Fruit fly (Drosophila melanogaster) whole organism, embryonic: ENCODE data around the gene RhoGAPp190.

Experiments used
- CG11085 ChIP-seq: fragments of 200-800 bp; sonication (Bioruptor generic); IDR thresholded peaks from 2 replicates; pipeline ENCODE4 v1.3.6; 2022; ENCODE audit warnings: missing biosample characterization, missing genetic modification characterization
- CG11247 ChIP-seq: fragments of 200-800 bp; sonication (Bioruptor generic); IDR thresholded peaks from 2 replicates; pipeline ENCODE4 v1.3.6; 2022; ENCODE audit warnings: missing biosample characterization, missing genetic modification characterization
- CG11456 ChIP-seq: fragments of 200-800 bp; sonication (Bioruptor generic); IDR thresholded peaks from 3 replicates; pipeline ENCODE4 v1.3.6; 2022; ENCODE audit warnings: missing biosample characterization, missing genetic modification characterization
- CG11696 ChIP-seq: fragments of 200-800 bp; sonication (Bioruptor generic); IDR thresholded peaks from 2 replicates; pipeline ENCODE4 v1.3.6; 2022; ENCODE audit warnings: missing biosample characterization, missing genetic modification characterization
- CG11723 ChIP-seq: fragments of 200-800 bp; sonication (Bioruptor generic); optimal IDR thresholded peaks from 2 replicates; lab custom pipeline; 2017; ENCODE audit warnings: missing biosample characterization, mild to moderate bottlenecking, missing genetic modification characterization
- CG12942 ChIP-seq: fragments of 200-800 bp; sonication (Bioruptor generic); optimal IDR thresholded peaks from 3 replicates; lab custom pipeline; 2016; ENCODE audit warnings: missing biosample characterization, missing genetic modification characterization
- CG13775 ChIP-seq: fragments of 200-800 bp; sonication (Bioruptor generic); optimal IDR thresholded peaks from 3 replicates; lab custom pipeline; 2017; ENCODE audit warnings: missing biosample characterization, mild to moderate bottlenecking, missing genetic modification characterization
- CG14441 ChIP-seq: fragments of 200-800 bp; sonication (Bioruptor generic); IDR thresholded peaks from 2 replicates; pipeline ENCODE4 v1.3.6; 2022; ENCODE audit warnings: missing biosample characterization, missing genetic modification characterization
- CG1647 ChIP-seq: fragments of 200-800 bp; sonication (Bioruptor generic); optimal IDR thresholded peaks from 3 replicates; lab custom pipeline; 2016; ENCODE audit warnings: missing biosample characterization, missing genetic modification characterization
- CG2202 ChIP-seq: fragments of 200-800 bp; sonication (Bioruptor generic); optimal IDR thresholded peaks from 2 replicates; lab custom pipeline; 2018; ENCODE audit warnings: missing biosample characterization, mild to moderate bottlenecking, missing genetic modification characterization
- CG2875 ChIP-seq: fragments of 200-800 bp; sonication (Bioruptor generic); optimal IDR thresholded peaks from 2 replicates; lab custom pipeline; 2017; ENCODE audit warnings: missing biosample characterization, mild to moderate bottlenecking, missing genetic modification characterization, missing genetic modification reagents
- CG3163 ChIP-seq: fragments of 200-800 bp; sonication (Bioruptor generic); optimal IDR thresholded peaks from 3 replicates; lab custom pipeline; 2016; ENCODE audit warnings: missing biosample characterization, missing genetic modification characterization
- CG3281 ChIP-seq: fragments of 200-800 bp; sonication (Bioruptor generic); optimal IDR thresholded peaks from 3 replicates; lab custom pipeline; 2017; ENCODE audit warnings: missing biosample characterization, mild to moderate bottlenecking, missing genetic modification characterization
- CG3847 ChIP-seq: fragments of 200-800 bp; sonication (Bioruptor generic); IDR thresholded peaks from 2 replicates; pipeline ENCODE4 v1.3.6; 2022; ENCODE audit warnings: missing biosample characterization, missing genetic modification characterization
- CG42726 ChIP-seq: fragments of 200-800 bp; sonication (Bioruptor generic); IDR thresholded peaks from 2 replicates; pipeline ENCODE4 v1.3.6; 2022; ENCODE audit warnings: missing biosample characterization, missing genetic modification characterization; ENCODE audit not compliant: partially characterized antibody
- CG7357 ChIP-seq: fragments of 200-800 bp; sonication (Bioruptor generic); IDR thresholded peaks from 3 replicates; pipeline ENCODE4 v1.3.6; 2022; ENCODE audit warnings: missing biosample characterization, missing genetic modification characterization
- CG7556 ChIP-seq: fragments of 200-800 bp; sonication (Bioruptor generic); optimal IDR thresholded peaks from 2 replicates; lab custom pipeline; 2017; ENCODE audit warnings: missing biosample characterization, mild to moderate bottlenecking, missing genetic modification characterization
- CG7928 ChIP-seq: fragments of 200-800 bp; sonication (Bioruptor generic); optimal IDR thresholded peaks from 2 replicates; lab custom pipeline; 2017; ENCODE audit warnings: missing biosample characterization, mild to moderate bottlenecking, missing genetic modification characterization
- CG8478 ChIP-seq: fragments of >200 bp; optimal IDR thresholded peaks from 2 replicates; lab custom pipeline; 2018
- CTCF ChIP-seq: fragments of 200-800 bp; sonication (Bioruptor generic); optimal IDR thresholded peaks from 2 replicates; lab custom pipeline; 2017; ENCODE audit warnings: missing biosample characterization, mild to moderate bottlenecking, missing genetic modification characterization, moderate library complexity
- Dek ChIP-seq: fragments of 200-800 bp; sonication (Bioruptor generic); optimal IDR thresholded peaks from 3 replicates; lab custom pipeline; 2019; ENCODE audit warnings: missing biosample characterization, mild to moderate bottlenecking, missing genetic modification characterization, moderate library complexity
- Dip3 ChIP-seq: fragments of 200-800 bp; sonication (Bioruptor generic); optimal IDR thresholded peaks from 3 replicates; lab custom pipeline; 2016; ENCODE audit warnings: missing biosample characterization, missing genetic modification characterization
- Eip74EF ChIP-seq, 2 experiments: fragments of 200-800 bp in 1 of 2; fragments of >200 bp in 1 of 2; sonication (Bioruptor generic) in 1 of 2; optimal IDR thresholded peaks; 2 replicates each; lab custom pipeline; 2017 to 2019; ENCODE audit warnings: missing biosample characterization in 2 of 2, missing genetic modification characterization in 2 of 2, mild to moderate bottlenecking in 1 of 2, moderate library complexity in 1 of 2
- Gsc ChIP-seq: fragments of 200-800 bp; sonication (Bioruptor generic); IDR thresholded peaks from 2 replicates; pipeline ENCODE4 v1.3.6; 2022; ENCODE audit warnings: missing biosample characterization, missing genetic modification characterization
- Nf-YA ChIP-seq: fragments of 200-800 bp; sonication (Bioruptor generic); IDR thresholded peaks from 2 replicates; pipeline ENCODE4 v1.3.6; 2022; ENCODE audit warnings: missing biosample characterization, missing genetic modification characterization
- Ravus ChIP-seq: fragments of 200-800 bp; sonication (Bioruptor generic); IDR thresholded peaks from 2 replicates; pipeline ENCODE4 v1.3.6; 2022; ENCODE audit warnings: missing biosample characterization, missing genetic modification characterization
- Rfx ChIP-seq: fragments of 200-800 bp; sonication (Bioruptor generic); IDR thresholded peaks from 2 replicates; pipeline ENCODE4 v1.3.6; 2022; ENCODE audit warnings: missing biosample characterization, missing genetic modification characterization
- Six4 ChIP-seq: fragments of 200-800 bp; sonication (Bioruptor generic); optimal IDR thresholded peaks from 2 replicates; lab custom pipeline; 2016; ENCODE audit warnings: missing biosample characterization, missing genetic modification characterization
- Stat92E ChIP-seq, 3 experiments: fragments of >200 bp in 2 of 3; fragments of 200-800 bp in 1 of 3; sonication (Bioruptor generic) in 1 of 3; optimal IDR thresholded peaks; 2 replicates each; lab custom pipeline; 2017 to 2019; ENCODE audit warnings: missing biosample characterization in 3 of 3, missing genetic modification characterization in 3 of 3, mild to moderate bottlenecking in 1 of 3, moderate library complexity in 1 of 3
- ash1 ChIP-seq: fragments of 200-800 bp; sonication (Bioruptor generic); optimal IDR thresholded peaks from 2 replicates; lab custom pipeline; 2018; ENCODE audit warnings: missing biosample characterization, mild to moderate bottlenecking, missing genetic modification characterization
- ato ChIP-seq: fragments of 200-800 bp; sonication (Bioruptor generic); IDR thresholded peaks from 2 replicates; pipeline ENCODE4 v1.3.6; 2022; ENCODE audit warnings: missing biosample characterization, missing genetic modification characterization; ENCODE audit not compliant: partially characterized antibody
- bcd ChIP-seq: fragments of 200-800 bp; sonication (Bioruptor generic); optimal IDR thresholded peaks from 2 replicates; lab custom pipeline; 2017; ENCODE audit warnings: missing biosample characterization, mild to moderate bottlenecking, missing genetic modification characterization
- chinmo ChIP-seq: fragments of 200-800 bp; sonication (Bioruptor generic); IDR thresholded peaks from 4 replicates; pipeline ENCODE4 v1.3.6; 2022; ENCODE audit warnings: missing biosample characterization, missing genetic modification characterization; ENCODE audit not compliant: partially characterized antibody
- da ChIP-seq: fragments of 200-800 bp; sonication (Bioruptor generic); optimal IDR thresholded peaks from 2 replicates; lab custom pipeline; 2016; ENCODE audit warnings: missing biosample characterization, missing genetic modification characterization
- danr ChIP-seq: fragments of 200-800 bp; sonication (Bioruptor generic); IDR thresholded peaks from 2 replicates; pipeline ENCODE4 v1.3.6; 2022; ENCODE audit warnings: missing biosample characterization, missing genetic modification characterization
- disco-r ChIP-seq: fragments of 200-800 bp; sonication (Bioruptor generic); optimal IDR thresholded peaks from 2 replicates; lab custom pipeline; 2016; ENCODE audit warnings: missing biosample characterization, missing genetic modification characterization
- fru ChIP-seq: fragments of >200 bp; optimal IDR thresholded peaks from 2 replicates; lab custom pipeline; 2017
- gcm ChIP-seq: fragments of 200-800 bp; sonication (Bioruptor generic); optimal IDR thresholded peaks from 2 replicates; lab custom pipeline; 2019; ENCODE audit warnings: missing biosample characterization, mild to moderate bottlenecking, missing genetic modification characterization, moderate library complexity
- jing ChIP-seq: fragments of 200-800 bp; sonication (Bioruptor generic); optimal IDR thresholded peaks from 2 replicates; lab custom pipeline; 2018; ENCODE audit warnings: missing biosample characterization, mild to moderate bottlenecking, missing genetic modification characterization
- ken ChIP-seq: fragments of 200-800 bp; sonication (Bioruptor generic); IDR thresholded peaks from 3 replicates; pipeline ENCODE4 v1.3.6; 2022; ENCODE audit warnings: missing biosample characterization, missing genetic modification characterization
- klu ChIP-seq: fragments of 200-800 bp; sonication (Bioruptor generic); IDR thresholded peaks from 2 replicates; pipeline ENCODE4 v1.3.6; 2022; ENCODE audit warnings: missing biosample characterization, missing genetic modification characterization
- lmd ChIP-seq: fragments of 200-800 bp; sonication (Bioruptor generic); IDR thresholded peaks from 2 replicates; pipeline ENCODE4 v1.3.6; 2022; ENCODE audit warnings: missing biosample characterization, missing genetic modification characterization
- pb ChIP-seq: fragments of 200-800 bp; sonication (Bioruptor generic); optimal IDR thresholded peaks from 3 replicates; lab custom pipeline; 2016; ENCODE audit warnings: missing biosample characterization, missing genetic modification characterization
- pfk ChIP-seq: fragments of 200-800 bp; sonication (Bioruptor generic); optimal IDR thresholded peaks from 2 replicates; lab custom pipeline; 2018; ENCODE audit warnings: missing biosample characterization, mild to moderate bottlenecking, missing genetic modification characterization, moderate library complexity
- ranshi ChIP-seq: fragments of 200-800 bp; sonication (Bioruptor generic); IDR thresholded peaks from 2 replicates; pipeline ENCODE4 v1.3.6; 2022; ENCODE audit warnings: missing biosample characterization, missing genetic modification characterization
- sima ChIP-seq: fragments of 200-800 bp; sonication (Bioruptor generic); optimal IDR thresholded peaks from 2 replicates; lab custom pipeline; 2016; ENCODE audit warnings: missing biosample characterization, missing genetic modification characterization
- ssp ChIP-seq: fragments of 200-800 bp; sonication (Bioruptor generic); IDR thresholded peaks from 2 replicates; pipeline ENCODE4 v1.3.6; 2022; ENCODE audit warnings: missing biosample characterization, missing genetic modification characterization
- tup ChIP-seq: fragments of 200-800 bp; sonication (Bioruptor generic); optimal IDR thresholded peaks from 2 replicates; lab custom pipeline; 2016; ENCODE audit warnings: missing biosample characterization, mild to moderate bottlenecking, missing genetic modification characterization, moderate library complexity
- vfl ChIP-seq: fragments of 200-800 bp; sonication (Bioruptor generic); optimal IDR thresholded peaks from 2 replicates; lab custom pipeline; 2016; ENCODE audit warnings: missing biosample characterization, missing genetic modification characterization
- vnd ChIP-seq: fragments of 200-800 bp; sonication (Bioruptor generic); IDR thresholded peaks from 3 replicates; pipeline ENCODE4 v1.3.6; 2022; ENCODE audit warnings: missing biosample characterization, missing genetic modification characterization; ENCODE audit not compliant: partially characterized antibody
- wek ChIP-seq: fragments of 200-800 bp; sonication (Bioruptor generic); optimal IDR thresholded peaks from 3 replicates; lab custom pipeline; 2018; ENCODE audit warnings: missing biosample characterization, mild to moderate bottlenecking, missing genetic modification characterization, moderate library complexity
- zf30C ChIP-seq: fragments of 200-800 bp; sonication (Bioruptor generic); optimal IDR thresholded peaks from 3 replicates; lab custom pipeline; 2018; ENCODE audit warnings: missing biosample characterization, mild to moderate bottlenecking, missing genetic modification characterization
- zfh1 ChIP-seq: fragments of 200-800 bp; sonication (Bioruptor generic); IDR thresholded peaks from 3 replicates; pipeline ENCODE4 v1.3.6; 2022; ENCODE audit warnings: missing biosample characterization, missing genetic modification characterization

RhoGAPp190 gene

dm6 chrX:17696637-17697036 lies 44.3 kb upstream of the RhoGAPp190 start (continued):
- TF ChIP-seq zf30C (GFP tag; lab: Kevin White, UChicago) = no peak
- TF ChIP-seq CG14441 (GFP tag; lab: Robert Waterston, UW) = peak; percentile 72
- 0 out of 2 replicates have a peak, but pooled peaks have one; percentile 49 for TF ChIP-seq CG11085 (GFP tag; lab: Robert Waterston, UW)
- TF ChIP-seq CG3281 (GFP tag; lab: Kevin White, UChicago) = peak; percentile 54
- no peak for TF ChIP-seq da (GFP tag; lab: Kevin White, UChicago)
- peak; percentile 0 for TF ChIP-seq bcd
- peak; percentile 84 for TF ChIP-seq Rfx (GFP tag; lab: Robert Waterston, UW)
- TF ChIP-seq sima = no peak
- TF ChIP-seq klu (GFP tag; lab: Robert Waterston, UW) = no peak
- peak; percentile 70 for TF ChIP-seq Dek (tag; lab: Kevin White, UChicago)
- TF ChIP-seq CG7556 (GFP tag; lab: Kevin White, UChicago) = peak; percentile 58
- no peak; the same call in 1 of the 2 replicates for TF ChIP-seq Ravus (GFP tag; lab: Robert Waterston, UW)
- TF ChIP-seq CG11723 (GFP tag; lab: Kevin White, UChicago) = no peak
- no peak for TF ChIP-seq Nf-YA
- no peak for TF ChIP-seq ssp (GFP tag; lab: Robert Waterston, UW)
- TF ChIP-seq CTCF (GFP tag; lab: Kevin White, UChicago) = no peak
- no peak for TF ChIP-seq pfk
- no peak for TF ChIP-seq jing (GFP tag; lab: Kevin White, UChicago)
- TF ChIP-seq CG3847 (GFP tag; lab: Robert Waterston, UW) = peak; percentile 82
- TF ChIP-seq CG42726 = no peak
- TF ChIP-seq Stat92E (GFP tag; optimal IDR thresholded peaks at IDR 0.05; lab: Kevin White, UChicago) = no peak
- TF ChIP-seq CG2202 = no peak
- TF ChIP-seq CG3163 (GFP tag; lab: Kevin White, UChicago) = no peak
- peak; percentile 39; the same call in 1 of the 2 replicates for TF ChIP-seq danr (GFP tag; lab: Robert Waterston, UW)
- peak; percentile 55; the same call in 1 of the 2 replicates for TF ChIP-seq lmd (GFP tag; lab: Robert Waterston, UW)
- no peak for TF ChIP-seq ash1 (GFP tag; lab: Kevin White, UChicago)
- peak in 1 of 2 experiments; percentile 21 for TF ChIP-seq Eip74EF (GFP tag; optimal IDR thresholded peaks at IDR 0.05; lab: Kevin White, UChicago)
- no peak for TF ChIP-seq pb (GFP tag; lab: Kevin White, UChicago)
- TF ChIP-seq CG11456 (GFP tag; lab: Robert Waterston, UW) = no peak
- no peak for TF ChIP-seq CG1647 (GFP tag; lab: Kevin White, UChicago)
- TF ChIP-seq Six4 = no peak
- TF ChIP-seq disco-r = no peak
- TF ChIP-seq Dip3 (GFP tag; lab: Kevin White, UChicago) = no peak
- TF ChIP-seq gcm (GFP tag; lab: Kevin White, UChicago) = peak; percentile 23
- no peak for TF ChIP-seq CG2875
- TF ChIP-seq vnd (GFP tag; lab: Robert Waterston, UW) = no peak
- no peak for TF ChIP-seq wek (GFP tag; lab: Kevin White, UChicago)
- TF ChIP-seq CG7357 = 0 out of 3 replicates have a peak, but pooled peaks have one; percentile 40
- 0 out of 4 replicates have a peak, but pooled peaks have one; percentile 25 for TF ChIP-seq chinmo
- TF ChIP-seq vfl = no peak
- peak; percentile 7 for TF ChIP-seq CG13775 (GFP tag; lab: Kevin White, UChicago)
- no peak for TF ChIP-seq CG7928 (GFP tag; lab: Kevin White, UChicago)
- TF ChIP-seq CG12942 = no peak
- peak; percentile 58; the same call in 1 of the 2 replicates for TF ChIP-seq CG11247 (GFP tag; lab: Robert Waterston, UW)
- TF ChIP-seq ato (GFP tag; lab: Robert Waterston, UW) = no peak
- no peak for TF ChIP-seq tup (GFP tag; lab: Kevin White, UChicago)
- TF ChIP-seq ken = no peak
- no peak for TF ChIP-seq CG8478 (lab: Kevin White, UChicago)
- TF ChIP-seq fru = no peak
- TF ChIP-seq Gsc (GFP tag; lab: Robert Waterston, UW) = no peak
- TF ChIP-seq zfh1 (GFP tag; lab: Robert Waterston, UW) = no peak
- TF ChIP-seq ranshi = peak; percentile 70
- TF ChIP-seq CG11696 = no peak
